Fruit fly (Drosophila melanogaster) whole organism, embryonic: ENCODE results near the gene CG15642.

ENCODE experiments used
- CG16813 ChIP-seq: fragments of 200-800 bp; sonication (Bioruptor generic); IDR thresholded peaks from 3 replicates; pipeline ENCODE4 v1.3.6; 2022; ENCODE audit warnings: missing biosample characterization, missing genetic modification characterization; ENCODE audit not compliant: partially characterized antibody
- D19B ChIP-seq: fragments of 200-800 bp; sonication (Bioruptor generic); optimal IDR thresholded peaks from 2 replicates; lab custom pipeline; 2017; ENCODE audit warnings: missing biosample characterization, mild to moderate bottlenecking, missing genetic modification characterization
- oc ChIP-seq: fragments of 200-800 bp; sonication (Bioruptor generic); optimal IDR thresholded peaks from 2 replicates; lab custom pipeline; 2018; ENCODE audit warnings: missing biosample characterization, mild to moderate bottlenecking, missing genetic modification characterization, moderate library complexity

DNA sequence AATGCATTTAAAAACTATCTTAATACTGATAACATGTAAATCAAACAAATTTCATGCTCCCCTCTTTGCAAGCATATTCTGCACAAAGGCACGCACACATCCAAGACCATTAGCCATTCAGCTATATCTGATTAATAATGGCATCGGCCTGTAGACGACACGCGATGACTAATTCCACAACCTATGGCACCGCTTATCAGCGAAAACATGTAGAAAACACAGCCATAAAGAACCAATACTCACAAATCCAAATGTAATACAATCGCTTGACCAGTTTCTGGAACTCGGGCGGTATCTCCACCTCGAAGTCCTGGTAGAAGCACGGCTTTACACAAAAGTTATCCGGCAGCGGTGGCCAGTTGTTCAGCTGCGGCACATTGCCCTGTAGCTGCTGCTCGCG lies 19.4 kb downstream of the CG15642 start:
- no peak for TF ChIP-seq CG16813 (GFP tag; lab: Robert Waterston, UW)
- TF ChIP-seq oc (tag; lab: Kevin White, UChicago): no peak
- no peak for TF ChIP-seq D19B
